Worm (Caenorhabditis elegans) whole organism, L4 larva: Measurements from ENCODE around the gene cest-2.3.

Experiments
- F26F4.8 ChIP-seq: fragments of 200-800 bp; sonication (Bioruptor generic); conservative IDR thresholded peaks from 2 replicates; pipeline ENCODE4 v1.3.6; 2022; ENCODE audit warnings: missing genetic modification characterization, missing compliant biosample characterization
- T26A8.4 ChIP-seq: fragments of 200-800 bp; sonication (Bioruptor generic); IDR thresholded peaks from 2 replicates; pipeline ENCODE4 v1.3.6; 2022; ENCODE audit warnings: missing genetic modification characterization, missing compliant biosample characterization
- Y75B8A.6 ChIP-seq: fragments of 200-800 bp; sonication (Bioruptor generic); IDR thresholded peaks from 2 replicates; pipeline ENCODE4 v1.3.6; 2022; ENCODE audit warnings: missing genetic modification reagents, missing genetic modification characterization, missing compliant biosample characterization
- aha-1 ChIP-seq: fragments of 150-350 bp; peaks from one replicate; lab custom pipeline; 2014; ENCODE audit warnings: missing biosample characterization, missing genetic modification characterization
- arid-1 ChIP-seq: fragments of 200-800 bp; sonication (Bioruptor generic); conservative IDR thresholded peaks from 2 replicates; pipeline ENCODE4 v1.3.6; 2022; ENCODE audit warnings: missing genetic modification reagents, missing genetic modification characterization, missing compliant biosample characterization
- ceh-28 ChIP-seq: fragments of 150-350 bp; optimal IDR thresholded peaks from 2 replicates; lab custom pipeline; 2014; ENCODE audit warnings: missing biosample characterization, missing genetic modification reagents, missing genetic modification characterization
- ceh-44 ChIP-seq: fragments of 200-800 bp; sonication (Bioruptor generic); IDR thresholded peaks from 2 replicates; pipeline ENCODE4 v1.3.6; 2022; ENCODE audit warnings: missing genetic modification reagents, missing genetic modification characterization, missing compliant biosample characterization
- ces-1 ChIP-seq: fragments of 150-350 bp; sonication (generic microtip); optimal IDR thresholded peaks from 4 replicates; lab custom pipeline; 2014; ENCODE audit warnings: missing biosample characterization, missing genetic modification reagents, missing genetic modification characterization
- ctbp-1 ChIP-seq: fragments of 200-800 bp; sonication (Bioruptor generic); IDR thresholded peaks from 2 replicates; pipeline ENCODE4 v1.3.6; 2022; ENCODE audit warnings: missing genetic modification reagents, missing genetic modification characterization, missing compliant biosample characterization
- dmd-6 ChIP-seq: fragments of 200-800 bp; sonication (Bioruptor generic); IDR thresholded peaks from 2 replicates; pipeline ENCODE4 v1.3.6; 2022; ENCODE audit warnings: missing genetic modification reagents, missing genetic modification characterization, missing compliant biosample characterization
- dmd-8 ChIP-seq: fragments of 200-800 bp; sonication (Bioruptor generic); IDR thresholded peaks from 2 replicates; pipeline ENCODE4 v1.3.6; 2022; ENCODE audit warnings: missing genetic modification characterization, missing compliant biosample characterization
- duxl-1 ChIP-seq: sonication (generic microtip); optimal IDR thresholded peaks from 2 replicates; lab custom pipeline; 2016; ENCODE audit warnings: mild to moderate bottlenecking, missing genetic modification characterization, moderate library complexity, missing compliant biosample characterization; ENCODE audit not compliant: poor library complexity
- fkh-10 ChIP-seq: fragments of 150-350 bp; optimal IDR thresholded peaks from 2 replicates; lab custom pipeline; 2014; ENCODE audit warnings: missing biosample characterization, missing genetic modification reagents, missing genetic modification characterization
- hlh-30 ChIP-seq: sonication (generic microtip); optimal IDR thresholded peaks from 2 replicates; lab custom pipeline; 2017; ENCODE audit warnings: antibody characterized with exemption, mild to moderate bottlenecking, missing genetic modification characterization, missing compliant biosample characterization; ENCODE audit not compliant: insufficient read depth
- hmg-1.1 ChIP-seq: fragments of 200-800 bp; sonication (Bioruptor generic); IDR thresholded peaks from 2 replicates; pipeline ENCODE4 v1.3.6; 2022; ENCODE audit warnings: missing genetic modification reagents, missing genetic modification characterization, missing compliant biosample characterization
- lin-29 ChIP-seq: fragments of 200-800 bp; sonication (Bioruptor generic); IDR thresholded peaks from 2 replicates; pipeline ENCODE4 v1.3.6; 2022; ENCODE audit warnings: missing genetic modification reagents, missing genetic modification characterization, missing compliant biosample characterization
- lsy-2 ChIP-seq, 2 experiments: fragments of 150-350 bp in 1 of 2; sonication (generic microtip) in 1 of 2; optimal IDR thresholded peaks; 2 replicates each; lab custom pipeline; 2014 to 2017; ENCODE audit warnings: missing biosample characterization in 2 of 2, missing genetic modification characterization in 2 of 2
- madf-5 ChIP-seq, 2 experiments: fragments of 200-800 bp; sonication (Bioruptor generic); IDR thresholded peaks; 2 replicates each; pipeline ENCODE4 v1.3.6; 2022; ENCODE audit warnings: missing compliant biosample characterization in 2 of 2, missing genetic modification characterization in 2 of 2
- mep-1 ChIP-seq: fragments of 150-350 bp; sonication (generic microtip); optimal IDR thresholded peaks from 3 replicates; lab custom pipeline; 2014; ENCODE audit warnings: missing biosample characterization, missing genetic modification characterization
- mes-2 ChIP-seq: sonication (generic microtip); optimal IDR thresholded peaks from 2 replicates; lab custom pipeline; 2016; ENCODE audit warnings: missing genotype, mild to moderate bottlenecking, missing genetic modification characterization, missing compliant biosample characterization; ENCODE audit not compliant: poor library complexity, severe bottlenecking
- mxl-2 ChIP-seq: fragments of 200-800 bp; sonication (Bioruptor generic); conservative IDR thresholded peaks from 2 replicates; pipeline ENCODE4 v1.3.6; 2022; ENCODE audit warnings: missing genetic modification reagents, missing genetic modification characterization, missing compliant biosample characterization
- nhr-11 ChIP-seq: fragments of 150-350 bp; optimal IDR thresholded peaks from 2 replicates; lab custom pipeline; 2014; ENCODE audit warnings: missing biosample characterization, missing genetic modification characterization
- nhr-111 ChIP-seq: fragments of 200-800 bp; sonication (Bioruptor generic); optimal IDR thresholded peaks from 2 replicates; lab custom pipeline; 2018; ENCODE audit warnings: mild to moderate bottlenecking, missing genetic modification characterization, missing compliant biosample characterization
- nhr-28 ChIP-seq: fragments of 150-350 bp; optimal IDR thresholded peaks from 2 replicates; lab custom pipeline; 2014; ENCODE audit warnings: missing biosample characterization, missing genetic modification characterization
- nhr-41 ChIP-seq: fragments of 200-800 bp; sonication (Bioruptor generic); IDR thresholded peaks from 2 replicates; pipeline ENCODE4 v1.3.6; 2022; ENCODE audit warnings: missing genetic modification reagents, missing genetic modification characterization, missing compliant biosample characterization
- nhr-48 ChIP-seq: sonication (generic microtip); optimal IDR thresholded peaks from 2 replicates; lab custom pipeline; 2016; ENCODE audit warnings: mild to moderate bottlenecking, missing genetic modification characterization, missing compliant biosample characterization
- pha-4 ChIP-seq, 2 experiments: fragments of 150-350 bp in 1 of 2; fragments of 200-800 bp in 1 of 2; sonication (Bioruptor generic) in 1 of 2; IDR thresholded peaks in 1 of 2; optimal IDR thresholded peaks in 1 of 2; 2 replicates each; pipeline versions ENCODE4 v1.3.6 to Lab custom; 2014 to 2022; ENCODE audit warnings: missing genetic modification characterization in 2 of 2, missing genetic modification reagents in 2 of 2, missing biosample characterization in 1 of 2, missing compliant biosample characterization in 1 of 2
- pqm-1 ChIP-seq: sonication (generic microtip); optimal IDR thresholded peaks from 2 replicates; lab custom pipeline; 2017; ENCODE audit warnings: missing biosample characterization, missing genetic modification characterization
- rbr-2 ChIP-seq: sonication (generic microtip); optimal IDR thresholded peaks from 2 replicates; lab custom pipeline; 2016; ENCODE audit warnings: missing genotype, missing genetic modification characterization, missing compliant biosample characterization
- snpc-4 ChIP-seq: fragments of 150-350 bp; optimal IDR thresholded peaks from 2 replicates; lab custom pipeline; 2014; ENCODE audit warnings: missing biosample characterization, missing genetic modification characterization
- unc-62 ChIP-seq, 3 experiments: fragments of 150-350 bp in 1 of 3; sonication (generic microtip); optimal IDR thresholded peaks in 2 of 3; peaks in 1 of 3; 1 replicate in 1 of 3; 2 replicates in 2 of 3; lab custom pipeline; 2014 to 2017; ENCODE audit warnings: missing biosample characterization in 3 of 3, missing genetic modification characterization in 3 of 3, missing genetic modification reagents in 3 of 3, missing genotype in 1 of 3
- zag-1 ChIP-seq: fragments of 150-350 bp; optimal IDR thresholded peaks from 2 replicates; lab custom pipeline; 2014; ENCODE audit warnings: missing biosample characterization, missing genetic modification characterization
- zfp-3 ChIP-seq: fragments of 200-800 bp; sonication (Bioruptor generic); conservative IDR thresholded peaks from 2 replicates; pipeline ENCODE4 v1.3.6; 2022; ENCODE audit warnings: missing genetic modification reagents, missing genetic modification characterization, missing compliant biosample characterization
- ztf-11 ChIP-seq: fragments of 150-350 bp; optimal IDR thresholded peaks from 2 replicates; lab custom pipeline; 2014; ENCODE audit warnings: missing biosample characterization, missing genetic modification characterization

cest-2.3 gene

DNA sequence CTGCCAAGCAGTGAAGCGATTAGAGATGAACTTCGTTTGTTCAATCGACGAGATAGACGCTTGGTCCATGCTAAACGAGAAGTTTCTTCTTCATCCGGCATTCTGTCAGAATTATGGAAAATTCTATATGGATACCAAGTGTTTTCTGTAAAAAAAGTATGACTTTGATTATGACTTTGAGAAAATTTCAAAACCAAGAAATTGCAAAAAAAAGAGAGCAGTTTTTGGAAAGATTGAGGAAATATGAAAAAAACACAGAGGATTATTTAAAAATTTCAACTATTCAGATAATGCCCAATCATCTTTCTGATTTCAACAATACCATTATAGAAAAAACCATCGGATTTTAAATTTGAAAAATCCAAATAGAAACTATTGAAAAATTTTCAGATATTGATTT lies 37.5 kb downstream of the cest-2.3 start, which contains the start of gene par-1:
Gene par-1, minus strand, starts transcription at position 101 of the 400 bp plus-strand sequence.
- TF ChIP-seq nhr-28 (tag; lab: Kevin White, UChicago) (no peak), arid-1 (GFP tag; lab: Robert Waterston, UW) (no peak), mes-2 (tag; lab: Kevin White, UChicago) (no peak), aha-1 (tag; lab: Kevin White, UChicago) (peak; percentile 45), fkh-10 (GFP tag; lab: Kevin White, UChicago) (no peak), pqm-1 (no peak), pha-4 (GFP tag; IDR thresholded peaks at IDR 0.05; lab: Robert Waterston, UW) (no peak), pha-4 (tag; optimal IDR thresholded peaks at IDR 0.05; lab: Kevin White, UChicago) (no peak)

DNA sequence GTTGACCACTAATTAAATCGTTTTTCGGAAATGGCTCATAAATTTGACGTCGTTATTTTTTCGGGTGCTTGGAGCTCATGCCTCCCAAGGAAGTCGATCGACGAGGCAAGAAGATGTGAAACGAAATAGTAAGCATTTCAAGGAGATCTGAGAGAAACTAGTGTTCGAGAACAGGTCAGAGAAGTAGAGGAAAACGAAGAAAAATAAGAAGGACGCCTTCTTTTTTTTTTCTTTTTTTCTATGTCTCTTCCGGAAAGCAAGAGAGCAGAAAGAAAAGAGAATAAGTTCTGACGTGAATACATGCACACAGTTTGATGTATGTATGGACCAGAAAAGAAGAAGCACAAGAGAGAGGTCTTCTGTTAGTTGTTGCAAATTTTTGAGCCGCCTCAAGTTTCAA lies 39.1 kb downstream of the cest-2.3 start:
- TF ChIP-seq zfp-3 (GFP tag; lab: Robert Waterston, UW) (no peak), hlh-30 (tag; lab: Kevin White, UChicago) (peak; percentile 33), snpc-4 (tag; lab: Kevin White, UChicago) (no peak), ceh-28 (tag; lab: Kevin White, UChicago) (no peak), fkh-10 (GFP tag; lab: Kevin White, UChicago) (peak; percentile 84), lsy-2 (tag; optimal IDR thresholded peaks at IDR 0.05; lab: Kevin White, UChicago) (peak in 1 of 2 experiments; percentile 63), zag-1 (no peak), mxl-2 (GFP tag; lab: Robert Waterston, UW) (no peak), dmd-8 (GFP tag; lab: Robert Waterston, UW) (no peak), ces-1 (GFP tag; lab: Kevin White, UChicago) (peak; percentile 18), ztf-11 (tag; lab: Kevin White, UChicago) (no peak), rbr-2 (tag; lab: Kevin White, UChicago) (peak; percentile 47), aha-1 (tag; lab: Kevin White, UChicago) (peak; percentile 40), ceh-44 (no peak), unc-62 (GFP tag; optimal IDR thresholded peaks at IDR 0.05 in 1 of 2; lab: Kevin White, UChicago) (peak in 1 of 2 experiments; percentile 99), unc-62 (tag; optimal IDR thresholded peaks at IDR 0.05; lab: Kevin White, UChicago) (no peak), nhr-28 (tag; lab: Kevin White, UChicago) (no peak), dmd-6 (GFP tag; lab: Robert Waterston, UW) (no peak), mep-1 (tag; lab: Kevin White, UChicago) (peak; percentile 41), nhr-48 (tag; lab: Kevin White, UChicago) (no peak), Y75B8A.6 (GFP tag; lab: Robert Waterston, UW) (no peak), hmg-1.1 (peak; percentile 41; the same call in 1 of the 2 replicates), duxl-1 (tag; lab: Kevin White, UChicago) (no peak), nhr-11 (tag; lab: Kevin White, UChicago) (peak; percentile 14), ctbp-1 (GFP tag; lab: Robert Waterston, UW) (0 out of 2 replicates have a peak, but pooled peaks have one; percentile 45), nhr-41 (GFP tag; lab: Robert Waterston, UW) (no peak), F26F4.8 (GFP tag; lab: Robert Waterston, UW) (no peak), T26A8.4 (GFP tag; lab: Robert Waterston, UW) (no peak), nhr-111 (GFP tag; lab: Kevin White, UChicago) (no peak), lin-29 (GFP tag; lab: Robert Waterston, UW) (no peak)

DNA sequence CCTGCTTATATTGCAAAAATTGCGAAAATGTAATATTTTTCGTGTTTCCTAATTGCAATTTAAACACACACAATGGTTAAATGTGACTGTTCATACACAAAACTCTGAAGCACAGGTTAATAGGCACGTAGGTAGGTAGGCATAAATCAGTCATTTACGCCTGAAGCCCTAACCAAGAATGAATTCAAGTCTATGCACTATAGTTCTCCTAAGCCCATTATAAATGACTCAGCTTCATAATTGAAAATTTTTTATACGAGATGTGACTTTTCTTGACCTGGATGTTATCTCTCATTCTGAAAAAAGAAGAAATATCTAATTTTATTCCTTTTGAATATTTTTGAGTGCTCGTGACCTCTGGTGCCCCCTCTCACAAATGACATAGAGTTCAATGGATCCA lies 40.9 kb downstream of the cest-2.3 start:
- TF ChIP-seq F26F4.8 (GFP tag; lab: Robert Waterston, UW) (no peak), unc-62 (GFP tag; optimal IDR thresholded peaks at IDR 0.05 in 1 of 2; lab: Kevin White, UChicago) (peak in 1 of 2 experiments; percentile 92), unc-62 (tag; optimal IDR thresholded peaks at IDR 0.05; lab: Kevin White, UChicago) (no peak), madf-5 (GFP tag; IDR thresholded peaks at IDR 0.05; lab: Robert Waterston, UW) (no peak)
